Worm (Caenorhabditis elegans) whole organism, late embryonic: Measurements from ENCODE around the gene F40G9.17.

ENCODE experiments used
- C08G9.2 ChIP-seq: sonication (generic microtip); optimal IDR thresholded peaks from 2 replicates; lab custom pipeline; 2016; ENCODE audit warnings: mild to moderate bottlenecking, missing genetic modification characterization, moderate library complexity, missing compliant biosample characterization
- C38D4.7 ChIP-seq: fragments of 200-800 bp; sonication (Bioruptor generic); optimal IDR thresholded peaks from 2 replicates; lab custom pipeline; 2018; ENCODE audit warnings: mild to moderate bottlenecking, missing genetic modification characterization, moderate library complexity, missing compliant biosample characterization
- Y22D7AL.16 ChIP-seq: sonication (generic microtip); optimal IDR thresholded peaks from 2 replicates; lab custom pipeline; 2016; ENCODE audit warnings: missing genetic modification characterization, missing compliant biosample characterization
- ama-1 ChIP-seq: fragments of 150-350 bp; optimal IDR thresholded peaks from 2 replicates; lab custom pipeline; 2014
- ceh-19 ChIP-seq: fragments of 200-800 bp; sonication (Bioruptor generic); optimal IDR thresholded peaks from 2 replicates; lab custom pipeline; 2018; ENCODE audit warnings: mild to moderate bottlenecking, missing genetic modification characterization, missing compliant biosample characterization
- ceh-2 ChIP-seq: sonication (generic microtip); optimal IDR thresholded peaks from 2 replicates; lab custom pipeline; 2016; ENCODE audit warnings: missing genotype, missing genetic modification characterization, missing compliant biosample characterization
- ceh-22 ChIP-seq: sonication (generic microtip); optimal IDR thresholded peaks from 2 replicates; lab custom pipeline; 2017; ENCODE audit warnings: missing biosample characterization, missing genetic modification characterization
- ceh-24 ChIP-seq: sonication (generic microtip); optimal IDR thresholded peaks from 2 replicates; lab custom pipeline; 2016; ENCODE audit warnings: mild to moderate bottlenecking, missing genetic modification characterization, missing compliant biosample characterization
- ceh-34 ChIP-seq: sonication (generic microtip); optimal IDR thresholded peaks from 2 replicates; lab custom pipeline; 2016; ENCODE audit warnings: mild to moderate bottlenecking, missing genetic modification characterization, missing compliant biosample characterization
- ceh-48 ChIP-seq: sonication (generic microtip); optimal IDR thresholded peaks from 2 replicates; lab custom pipeline; 2016; ENCODE audit warnings: missing genetic modification characterization, inconsistent platforms, missing compliant biosample characterization
- ceh-6 ChIP-seq: fragments of 200-800 bp; sonication (Bioruptor generic); optimal IDR thresholded peaks from 2 replicates; lab custom pipeline; 2018; ENCODE audit warnings: mild to moderate bottlenecking, missing genetic modification characterization, missing compliant biosample characterization
- ceh-9 ChIP-seq: sonication (generic microtip); optimal IDR thresholded peaks from 2 replicates; lab custom pipeline; 2016; ENCODE audit warnings: mild to moderate bottlenecking, missing genetic modification characterization, inconsistent platforms, missing compliant biosample characterization
- dmd-4 ChIP-seq: sonication (generic microtip); optimal IDR thresholded peaks from 2 replicates; lab custom pipeline; 2016; ENCODE audit warnings: borderline replicate concordance, missing genetic modification characterization, missing compliant biosample characterization
- dve-1 ChIP-seq: sonication (generic microtip); optimal IDR thresholded peaks from 2 replicates; lab custom pipeline; 2017; ENCODE audit warnings: antibody characterized with exemption, mild to moderate bottlenecking, missing genetic modification characterization, missing compliant biosample characterization
- elt-2 ChIP-seq: sonication (generic microtip); optimal IDR thresholded peaks from 2 replicates; lab custom pipeline; 2016; ENCODE audit warnings: missing genetic modification reagents, missing genetic modification characterization, missing compliant biosample characterization
- eyg-1 ChIP-seq: sonication (generic microtip); optimal IDR thresholded peaks from 2 replicates; lab custom pipeline; 2016; ENCODE audit warnings: missing genotype, missing genetic modification characterization, missing compliant biosample characterization
- fax-1 ChIP-seq: sonication (generic microtip); optimal IDR thresholded peaks from 2 replicates; lab custom pipeline; 2016; ENCODE audit warnings: missing genotype, missing genetic modification characterization, missing compliant biosample characterization
- fkh-10 ChIP-seq: fragments of 150-350 bp; optimal IDR thresholded peaks from 2 replicates; lab custom pipeline; 2014; ENCODE audit warnings: missing biosample characterization, missing genetic modification reagents, missing genetic modification characterization
- gmeb-2 ChIP-seq: sonication (generic microtip); optimal IDR thresholded peaks from 2 replicates; lab custom pipeline; 2016; ENCODE audit warnings: missing genetic modification characterization, inconsistent platforms, missing compliant biosample characterization
- hlh-13 ChIP-seq: fragments of 200-800 bp; sonication (Bioruptor generic); optimal IDR thresholded peaks from 2 replicates; lab custom pipeline; 2018; ENCODE audit warnings: mild to moderate bottlenecking, missing genetic modification characterization, missing compliant biosample characterization
- hlh-15 ChIP-seq: sonication (generic microtip); optimal IDR thresholded peaks from 2 replicates; lab custom pipeline; 2016; ENCODE audit warnings: missing genetic modification characterization, missing compliant biosample characterization
- hlh-30 ChIP-seq: sonication (generic microtip); optimal IDR thresholded peaks from 2 replicates; lab custom pipeline; 2017; ENCODE audit warnings: antibody characterized with exemption, missing genetic modification characterization, missing compliant biosample characterization; ENCODE audit not compliant: insufficient read depth
- lim-6 ChIP-seq: sonication (generic microtip); optimal IDR thresholded peaks from 2 replicates; lab custom pipeline; 2016; ENCODE audit warnings: missing genetic modification characterization, missing compliant biosample characterization
- madf-2 ChIP-seq: sonication (generic microtip); optimal IDR thresholded peaks from 2 replicates; lab custom pipeline; 2017; ENCODE audit warnings: missing genetic modification characterization, missing compliant biosample characterization
- mec-3 ChIP-seq: sonication (generic microtip); optimal IDR thresholded peaks from 2 replicates; lab custom pipeline; 2016; ENCODE audit warnings: borderline replicate concordance, missing genetic modification characterization, missing compliant biosample characterization
- nfya-1 ChIP-seq: sonication (generic microtip); optimal IDR thresholded peaks from 2 replicates; lab custom pipeline; 2017; ENCODE audit warnings: missing genetic modification characterization, mild to moderate bottlenecking, missing compliant biosample characterization, antibody characterized with exemption, moderate library complexity
- nhr-11 ChIP-seq: fragments of 150-350 bp; optimal IDR thresholded peaks from 2 replicates; lab custom pipeline; 2014; ENCODE audit warnings: missing biosample characterization, missing genetic modification characterization
- pat-9 ChIP-seq: fragments of 200-800 bp; sonication (Bioruptor generic); optimal IDR thresholded peaks from 2 replicates; lab custom pipeline; 2018; ENCODE audit warnings: mild to moderate bottlenecking, missing genetic modification characterization, moderate library complexity, missing compliant biosample characterization
- pha-2 ChIP-seq: sonication (generic microtip); optimal IDR thresholded peaks from 2 replicates; lab custom pipeline; 2017; ENCODE audit warnings: mild to moderate bottlenecking, missing genetic modification characterization, missing compliant biosample characterization
- pha-4 ChIP-seq: fragments of 150-350 bp; optimal IDR thresholded peaks from 2 replicates; lab custom pipeline; 2018; ENCODE audit warnings: missing biosample characterization, missing genetic modification reagents, missing genetic modification characterization
- pqm-1 ChIP-seq: sonication (generic microtip); optimal IDR thresholded peaks from 2 replicates; lab custom pipeline; 2016; ENCODE audit warnings: missing genetic modification characterization, missing compliant biosample characterization
- rnt-1 ChIP-seq: sonication (generic microtip); optimal IDR thresholded peaks from 2 replicates; lab custom pipeline; 2016; ENCODE audit warnings: missing genetic modification characterization, missing compliant biosample characterization
- sdc-2 ChIP-seq: sonication (generic microtip); optimal IDR thresholded peaks from 2 replicates; lab custom pipeline; 2016; ENCODE audit warnings: missing genotype, missing genetic modification characterization, missing compliant biosample characterization
- sox-2 ChIP-seq: fragments of 200-800 bp; sonication (Bioruptor generic); IDR thresholded peaks from 2 replicates; pipeline ENCODE4 v1.3.6; 2022; ENCODE audit warnings: missing genetic modification reagents, missing genetic modification characterization, missing compliant biosample characterization
- sox-4 ChIP-seq: sonication (generic microtip); optimal IDR thresholded peaks from 2 replicates; lab custom pipeline; 2017; ENCODE audit warnings: mild to moderate bottlenecking, missing genetic modification characterization, inconsistent platforms, missing compliant biosample characterization
- ttx-3 ChIP-seq: sonication (generic microtip); optimal IDR thresholded peaks from 2 replicates; lab custom pipeline; 2016; ENCODE audit warnings: missing genetic modification reagents, missing genetic modification characterization, missing compliant biosample characterization
- unc-42 ChIP-seq: sonication (generic microtip); optimal IDR thresholded peaks from 2 replicates; lab custom pipeline; 2016; ENCODE audit warnings: missing genotype, missing genetic modification characterization, missing compliant biosample characterization
- unc-55 ChIP-seq: sonication (generic microtip); optimal IDR thresholded peaks from 2 replicates; lab custom pipeline; 2017; ENCODE audit warnings: missing biosample characterization, missing genetic modification reagents, missing genetic modification characterization

The F40G9.17 gene

ce11 chrIII:149132-149531 lies 45.1 kb upstream of the F40G9.17 start:
- TF ChIP-seq ttx-3 (no peak), unc-42 (no peak), sdc-2 (tag; lab: Kevin White, UChicago) (no peak), ceh-48 (no peak), nfya-1 (no peak), fax-1 (no peak), hlh-15 (tag; lab: Kevin White, UChicago) (no peak), rnt-1 (tag; lab: Kevin White, UChicago) (no peak), ceh-19 (GFP tag; lab: Kevin White, UChicago) (no peak), elt-2 (tag; lab: Kevin White, UChicago) (no peak), unc-55 (GFP tag; lab: Kevin White, UChicago) (no peak), fkh-10 (no peak)

- TF ChIP-seq Y22D7AL.16 (no peak), gmeb-2 (tag; lab: Kevin White, UChicago) (no peak), sox-4 (no peak), dmd-4 (no peak), ceh-34 (tag; lab: Kevin White, UChicago) (no peak), ceh-24 (tag; lab: Kevin White, UChicago) (no peak), hlh-13 (GFP tag; lab: Kevin White, UChicago) (no peak), hlh-30 (tag; lab: Kevin White, UChicago) (no peak), nfya-1 (no peak), pha-4 (tag; lab: Kevin White, UChicago) (no peak), C08G9.2 (no peak), nhr-11 (tag; lab: Kevin White, UChicago) (no peak), madf-2 (tag; lab: Kevin White, UChicago) (no peak), fkh-10 (no peak)
- TF ChIP-seq, all 69 proteins: peak for 0
Observed at ce11 chrIII:151084-151483, 43.2 kb upstream of the F40G9.17 start.

- peak; percentile 70 for TF ChIP-seq pqm-1 (tag; lab: Kevin White, UChicago)
- TF ChIP-seq eyg-1 (tag; lab: Kevin White, UChicago) = no peak
- TF ChIP-seq elt-2 (tag; lab: Kevin White, UChicago) = peak; percentile 100
Observed at ce11 chrIII:154168-154567, 40.1 kb upstream of the F40G9.17 start.

ce11 chrIII:156645-157044 lies 37.6 kb upstream of the F40G9.17 start, which contains the start of the genes zig-13 and ver-1:
TSS of gene zig-13 (minus strand) at chrIII:156745.
TSS of gene ver-1 (plus strand) at chrIII:156824.
- TF ChIP-seq mec-3 (tag; lab: Kevin White, UChicago) = no peak
- TF ChIP-seq C38D4.7 (GFP tag; lab: Kevin White, UChicago) = no peak
- no peak for TF ChIP-seq madf-2 (tag; lab: Kevin White, UChicago)
- no peak for TF ChIP-seq pat-9 (tag; lab: Kevin White, UChicago)
- no peak for TF ChIP-seq lim-6 (tag; lab: Kevin White, UChicago)
- TF ChIP-seq dve-1 = no peak
- TF ChIP-seq ceh-34 (tag; lab: Kevin White, UChicago) = no peak
- no peak for TF ChIP-seq ceh-2
- no peak for TF ChIP-seq ceh-6
- no peak for TF ChIP-seq ceh-9 (tag; lab: Kevin White, UChicago)
- TF ChIP-seq pha-2 = no peak
- no peak for TF ChIP-seq ama-1 (lab: Kevin White, UChicago)
- TF ChIP-seq sox-2 = no peak
- TF ChIP-seq C08G9.2 = no peak
- no peak for TF ChIP-seq ceh-22 (tag; lab: Kevin White, UChicago)
